Fruit fly (Drosophila melanogaster): ENCODE results near the gene CG34273.

CG34273 gene

DNA sequence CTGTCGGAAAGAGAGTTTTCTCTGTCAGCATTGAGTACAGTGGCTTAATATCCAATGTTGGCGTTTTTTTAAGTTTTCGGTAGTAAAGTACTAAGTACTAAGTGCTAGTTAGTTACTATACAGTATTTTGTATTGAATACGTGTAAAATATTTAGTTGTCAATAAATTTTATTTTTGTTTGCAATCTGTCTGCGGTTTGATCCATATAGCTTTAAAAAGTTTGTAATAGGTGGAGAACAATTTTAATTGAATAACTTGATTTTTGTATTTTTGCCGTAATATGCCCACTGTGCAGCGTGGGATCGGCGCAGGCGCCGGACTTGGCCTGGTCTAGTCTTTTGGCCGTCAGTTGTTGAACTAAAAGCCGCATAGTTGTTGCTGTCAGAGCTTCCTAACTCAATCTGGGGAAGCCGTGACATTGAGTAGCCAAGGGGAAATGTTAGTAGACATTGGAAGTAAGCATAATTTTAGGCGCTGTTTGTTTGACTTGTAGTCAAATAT is 41.6 kb downstream of the CG34273 start (continued):
- TF ChIP-seq HHEX (GFP tag; optimal IDR thresholded peaks at IDR 0.05) (peak; percentile 94), nerfin-1 (tag; optimal IDR thresholded peaks at IDR 0.05) (peak; percentile 91), luna (GFP tag; optimal IDR thresholded peaks at IDR 0.05) (peak; percentile 78), Dek (tag; optimal IDR thresholded peaks at IDR 0.05) (peak; percentile 93), Dad (GFP tag; optimal IDR thresholded peaks at IDR 0.05) (peak; percentile 87), Antp (GFP tag; optimal IDR thresholded peaks at IDR 0.05) (peak; percentile 87), CG10366 (GFP tag; IDR thresholded peaks at IDR 0.05) (peak; percentile 78), esg (GFP tag; conservative IDR thresholded peaks at IDR 0.05) (peak; percentile 82), CG10979 (tag; optimal IDR thresholded peaks at IDR 0.05) (peak; percentile 90), CG31441 (GFP tag; IDR thresholded peaks at IDR 0.05) (peak; percentile 96), bowl (GFP tag; IDR thresholded peaks at IDR 0.05) (peak; percentile 79), CG2199 (GFP tag; IDR thresholded peaks at IDR 0.05) (peak; percentile 78; the same call in 1 of the 3 replicates), Xrp1 (GFP tag; IDR thresholded peaks at IDR 0.05) (peak; percentile 82), bigmax (GFP tag; optimal IDR thresholded peaks at IDR 0.05) (peak; percentile 43), p53 (GFP tag; optimal IDR thresholded peaks at IDR 0.05) (peak; percentile 67), CG13775 (GFP tag; optimal IDR thresholded peaks at IDR 0.05) (peak; percentile 85), kni (GFP tag; optimal IDR thresholded peaks at IDR 0.05) (peak; percentile 68), ara (GFP tag; IDR thresholded peaks at IDR 0.05) (peak; percentile 64), psq (GFP tag; optimal IDR thresholded peaks at IDR 0.05) (peak; percentile 63), Fer2 (tag; optimal IDR thresholded peaks at IDR 0.05) (peak; percentile 87), ash1 (GFP tag; optimal IDR thresholded peaks at IDR 0.05) (peak; percentile 52), tx (GFP tag; optimal IDR thresholded peaks at IDR 0.05) (peak; percentile 87), Atf6 (GFP tag; IDR thresholded peaks at IDR 0.05) (peak; percentile 92), dmrt99B (tag; optimal IDR thresholded peaks at IDR 0.05) (peak; percentile 96), Dip3 (GFP tag; optimal IDR thresholded peaks at IDR 0.05) (peak; percentile 83), BtbVII (GFP tag; optimal IDR thresholded peaks at IDR 0.05) (peak; percentile 92), Neu2 (GFP tag; optimal IDR thresholded peaks at IDR 0.05; ENCODE audit: borderline replicate concordance) (peak; percentile 30), CG2120 (GFP tag; optimal IDR thresholded peaks at IDR 0.05) (peak; percentile 96), CG8281 (tag; optimal IDR thresholded peaks at IDR 0.05) (peak; percentile 65), CG30403 (GFP tag; optimal IDR thresholded peaks at IDR 0.05) (peak; percentile 94), CG2116 (GFP tag; optimal IDR thresholded peaks at IDR 0.05) (peak; percentile 60), tll (GFP tag; optimal IDR thresholded peaks at IDR 0.05) (no peak), nmo (GFP tag; optimal IDR thresholded peaks at IDR 0.05) (peak; percentile 96), CG4617 (GFP tag; optimal IDR thresholded peaks at IDR 0.05; ENCODE audit: borderline replicate concordance) (peak; percentile 59), az2 (GFP tag; optimal IDR thresholded peaks at IDR 0.05) (peak; percentile 84), CG11085 (GFP tag; IDR thresholded peaks at IDR 0.05) (peak; percentile 56; the same call in 1 of the 2 replicates), Dp (GFP tag; optimal IDR thresholded peaks at IDR 0.05) (no peak), CG34376 (GFP tag; optimal IDR thresholded peaks at IDR 0.05) (peak; percentile 93), CG10462 (GFP tag; optimal IDR thresholded peaks at IDR 0.05) (peak; percentile 64), Gsc (GFP tag; IDR thresholded peaks at IDR 0.05) (0 out of 2 replicates have a peak, but pooled peaks have one; percentile 36), CG30020 (tag; optimal IDR thresholded peaks at IDR 0.05) (peak; percentile 48), HmgZ (tag; optimal IDR thresholded peaks at IDR 0.05) (peak; percentile 93), bab2 (GFP tag; optimal IDR thresholded peaks at IDR 0.05) (peak; percentile 75), fru (optimal IDR thresholded peaks at IDR 0.05) (no peak), CG18764 (GFP tag; optimal IDR thresholded peaks at IDR 0.05) (peak; percentile 78), Atf3 (GFP tag; optimal IDR thresholded peaks at IDR 0.05) (peak; percentile 69), lov (optimal IDR thresholded peaks at IDR 0.05) (no peak), lov (GFP tag; IDR thresholded peaks at IDR 0.05) (peak; percentile 63; the same call in 1 of the 3 replicates), NC2β (GFP tag; optimal IDR thresholded peaks at IDR 0.05) (peak; percentile 83), odd (GFP tag; optimal IDR thresholded peaks at IDR 0.05) (peak; percentile 95), CG18476 (GFP tag; optimal IDR thresholded peaks at IDR 0.05) (peak; percentile 89)
